Fruit fly (Drosophila melanogaster): ENCODE results near the gene CG43446.
A peak's percentile ranks its signal among the peaks of the same experiment; 100 is the strongest.

DNA sequence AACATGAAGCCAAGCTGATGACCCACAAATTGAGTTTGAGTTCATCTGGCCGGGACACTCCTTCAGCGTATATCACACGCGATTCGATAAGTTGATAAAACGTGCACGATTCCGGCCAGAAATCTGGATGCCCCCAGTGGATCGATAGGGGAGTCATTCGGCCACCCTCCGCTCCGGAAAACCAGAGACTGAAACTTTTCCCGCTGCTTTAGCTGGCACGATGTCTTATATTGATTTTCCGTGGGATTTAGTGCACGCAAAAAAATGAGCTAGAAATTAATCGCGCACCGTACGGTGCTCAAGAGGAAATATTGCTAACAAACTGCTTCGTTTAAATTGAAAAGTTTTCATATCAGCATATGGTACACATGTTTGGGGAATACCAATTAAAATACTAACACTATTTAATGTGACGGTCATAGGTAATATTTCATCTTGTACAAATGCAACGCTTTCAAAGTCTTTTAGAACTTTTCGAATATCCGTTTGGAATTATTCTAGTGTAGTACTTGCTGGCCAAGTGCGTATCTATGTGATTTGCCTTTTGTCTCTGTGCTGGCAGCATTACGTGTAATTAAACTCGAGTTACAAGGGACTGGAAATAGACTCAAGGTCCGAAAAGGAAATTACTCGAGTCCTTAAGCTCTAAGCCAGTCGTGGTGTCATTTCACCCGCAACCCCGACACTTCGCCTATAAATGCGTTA lies 31.7 kb downstream of the CG43446 start:
- TF ChIP-seq Hr39 (GFP tag; optimal IDR thresholded peaks at IDR 0.05) (no peak), Eip78C (GFP tag) (peak; percentile 5), Met (GFP tag; optimal IDR thresholded peaks at IDR 0.05) (no peak)
